Fruit fly (Drosophila melanogaster) whole organism, embryonic: ENCODE measurements around the gene CG13239.

Experiments
- Abd-B ChIP-seq: fragments of 200-800 bp; sonication (Bioruptor generic); optimal IDR thresholded peaks from 2 replicates; lab custom pipeline; 2018; ENCODE audit warnings: missing biosample characterization, mild to moderate bottlenecking, missing genetic modification characterization, moderate library complexity
- Antp ChIP-seq: fragments of 200-800 bp; sonication (Bioruptor generic); optimal IDR thresholded peaks from 3 replicates; lab custom pipeline; 2016; ENCODE audit warnings: missing biosample characterization, missing genetic modification characterization
- Awh ChIP-seq: fragments of 200-800 bp; sonication (Bioruptor generic); IDR thresholded peaks from 2 replicates; pipeline ENCODE4, ENCODE4 v1.3.6; 2022; ENCODE audit warnings: missing biosample characterization, missing genetic modification characterization
- CG10147 ChIP-seq: fragments of 200-800 bp; sonication (Bioruptor generic); optimal IDR thresholded peaks from 2 replicates; lab custom pipeline; 2019; ENCODE audit warnings: missing biosample characterization, mild to moderate bottlenecking, missing genetic modification characterization, moderate library complexity
- CG10321 ChIP-seq: fragments of 200-800 bp; sonication (Bioruptor generic); IDR thresholded peaks from 2 replicates; pipeline ENCODE4 v1.3.6; 2022; ENCODE audit warnings: missing biosample characterization, missing genetic modification characterization
- CG14667 ChIP-seq: fragments of 200-800 bp; sonication (Bioruptor generic); IDR thresholded peaks from 2 replicates; pipeline ENCODE4 v1.3.6; 2022; ENCODE audit warnings: missing biosample characterization, missing genetic modification characterization
- CG15011 ChIP-seq: fragments of 200-800 bp; sonication (Bioruptor generic); optimal IDR thresholded peaks from 3 replicates; lab custom pipeline; 2018; ENCODE audit warnings: missing biosample characterization, mild to moderate bottlenecking, missing genetic modification characterization
- CG2678 ChIP-seq: fragments of 200-800 bp; sonication (Bioruptor generic); optimal IDR thresholded peaks from 3 replicates; lab custom pipeline; 2019; ENCODE audit warnings: missing biosample characterization, mild to moderate bottlenecking, missing genetic modification characterization, moderate library complexity
- CG2875 ChIP-seq: fragments of 200-800 bp; sonication (Bioruptor generic); optimal IDR thresholded peaks from 2 replicates; lab custom pipeline; 2017; ENCODE audit warnings: missing biosample characterization, mild to moderate bottlenecking, missing genetic modification characterization, missing genetic modification reagents
- CG31441 ChIP-seq: fragments of 200-800 bp; sonication (Bioruptor generic); IDR thresholded peaks from 2 replicates; pipeline ENCODE4 v1.3.6; 2022; ENCODE audit warnings: missing biosample characterization, missing genetic modification characterization
- CG33213 ChIP-seq: fragments of 200-800 bp; sonication (Bioruptor generic); optimal IDR thresholded peaks from 3 replicates; lab custom pipeline; 2016; ENCODE audit warnings: missing biosample characterization, missing genetic modification characterization
- CG34224 ChIP-seq: fragments of 200-800 bp; sonication (Bioruptor generic); IDR thresholded peaks from 3 replicates; pipeline ENCODE4 v1.3.6; 2022; ENCODE audit warnings: missing biosample characterization, missing genetic modification characterization; ENCODE audit not compliant: partially characterized antibody
- CG4424 ChIP-seq: fragments of 200-800 bp; sonication (Bioruptor generic); optimal IDR thresholded peaks from 3 replicates; lab custom pipeline; 2016; ENCODE audit warnings: missing biosample characterization, missing genetic modification characterization
- CG5180 ChIP-seq: fragments of 200-800 bp; sonication (Bioruptor generic); optimal IDR thresholded peaks from 3 replicates; lab custom pipeline; 2017; ENCODE audit warnings: missing biosample characterization, missing genetic modification characterization, mild to moderate bottlenecking, moderate library complexity, missing genetic modification reagents
- CG7987 ChIP-seq: fragments of 200-800 bp; sonication (Bioruptor generic); optimal IDR thresholded peaks from 2 replicates; lab custom pipeline; 2018; ENCODE audit warnings: missing biosample characterization, mild to moderate bottlenecking, missing genetic modification characterization, moderate library complexity
- Chrac-16 ChIP-seq: fragments of 200-800 bp; sonication (Bioruptor generic); optimal IDR thresholded peaks from 3 replicates; lab custom pipeline; 2016; ENCODE audit warnings: missing biosample characterization, missing genetic modification characterization
- D19B ChIP-seq: fragments of 200-800 bp; sonication (Bioruptor generic); optimal IDR thresholded peaks from 2 replicates; lab custom pipeline; 2017; ENCODE audit warnings: missing biosample characterization, mild to moderate bottlenecking, missing genetic modification characterization
- Fer1 ChIP-seq: fragments of 200-800 bp; sonication (Bioruptor generic); optimal IDR thresholded peaks from 2 replicates; lab custom pipeline; 2017; ENCODE audit warnings: missing biosample characterization, mild to moderate bottlenecking, missing genetic modification characterization
- HLH4C ChIP-seq: fragments of 200-800 bp; sonication (Bioruptor generic); IDR thresholded peaks from 3 replicates; pipeline ENCODE4 v1.3.6; 2022; ENCODE audit warnings: missing biosample characterization, missing genetic modification characterization; ENCODE audit not compliant: partially characterized antibody
- Hr3 ChIP-seq: fragments of 200-800 bp; sonication (Bioruptor generic); optimal IDR thresholded peaks from 3 replicates; lab custom pipeline; 2016; ENCODE audit warnings: missing biosample characterization, missing genetic modification characterization
- Hr78 ChIP-seq, 2 experiments: fragments of 200-800 bp in 1 of 2; fragments of >200 bp in 1 of 2; sonication (Bioruptor generic) in 1 of 2; optimal IDR thresholded peaks; 2 replicates each; lab custom pipeline; 2017 to 2019; ENCODE audit warnings: missing biosample characterization in 2 of 2, missing genetic modification characterization in 2 of 2, mild to moderate bottlenecking in 1 of 2, moderate library complexity in 1 of 2
- MESR4 ChIP-seq: fragments of 200-800 bp; sonication (Bioruptor generic); optimal IDR thresholded peaks from 2 replicates; lab custom pipeline; 2018; ENCODE audit warnings: missing biosample characterization, mild to moderate bottlenecking, missing genetic modification characterization, moderate library complexity
- NK7.1 ChIP-seq: fragments of 200-800 bp; sonication (Bioruptor generic); optimal IDR thresholded peaks from 3 replicates; lab custom pipeline; 2016; ENCODE audit warnings: missing biosample characterization, missing genetic modification characterization
- Ptx1 ChIP-seq: fragments of 200-800 bp; sonication (Bioruptor generic); IDR thresholded peaks from 2 replicates; pipeline ENCODE4 v1.3.6; 2022; ENCODE audit warnings: missing biosample characterization, missing genetic modification characterization
- ara ChIP-seq: fragments of 200-800 bp; sonication (Bioruptor generic); IDR thresholded peaks from 2 replicates; pipeline ENCODE4 v1.3.6; 2022; ENCODE audit warnings: missing biosample characterization, missing genetic modification characterization
- bab2 ChIP-seq: fragments of 200-800 bp; sonication (Bioruptor generic); optimal IDR thresholded peaks from 2 replicates; lab custom pipeline; 2016; ENCODE audit warnings: missing biosample characterization, missing genetic modification characterization
- chif ChIP-seq, 2 experiments: fragments of 200-800 bp; sonication (Bioruptor generic); optimal IDR thresholded peaks; 3 replicates each; lab custom pipeline; 2016; ENCODE audit warnings: missing biosample characterization in 2 of 2, missing genetic modification characterization in 2 of 2
- chn ChIP-seq: fragments of 200-800 bp; sonication (Bioruptor generic); optimal IDR thresholded peaks from 2 replicates; lab custom pipeline; 2016; ENCODE audit warnings: missing biosample characterization, missing genetic modification characterization
- dan ChIP-seq: fragments of 200-800 bp; sonication (Bioruptor generic); IDR thresholded peaks from 2 replicates; pipeline ENCODE4 v1.3.6; 2022; ENCODE audit warnings: missing biosample characterization, missing genetic modification characterization
- dmrt99B ChIP-seq: fragments of 200-800 bp; sonication (Bioruptor generic); optimal IDR thresholded peaks from 2 replicates; lab custom pipeline; 2018; ENCODE audit warnings: missing biosample characterization, mild to moderate bottlenecking, missing genetic modification characterization, moderate library complexity
- ems ChIP-seq: fragments of 200-800 bp; sonication (Bioruptor generic); optimal IDR thresholded peaks from 3 replicates; lab custom pipeline; 2016; ENCODE audit warnings: missing biosample characterization, missing genetic modification characterization
- fru ChIP-seq: fragments of >200 bp; optimal IDR thresholded peaks from 2 replicates; lab custom pipeline; 2017
- gsb ChIP-seq: fragments of 200-800 bp; sonication (Bioruptor generic); IDR thresholded peaks from 2 replicates; pipeline ENCODE4 v1.3.6; 2022; ENCODE audit warnings: missing biosample characterization, missing genetic modification characterization
- her ChIP-seq: fragments of 200-800 bp; sonication (Bioruptor generic); optimal IDR thresholded peaks from 2 replicates; lab custom pipeline; 2016; ENCODE audit warnings: missing biosample characterization, missing genetic modification characterization
- kay ChIP-seq: fragments of 200-800 bp; sonication (Bioruptor generic); optimal IDR thresholded peaks from 2 replicates; lab custom pipeline; 2016; ENCODE audit warnings: missing biosample characterization, missing genetic modification characterization
- kni ChIP-seq: fragments of 200-800 bp; sonication (Bioruptor generic); optimal IDR thresholded peaks from 3 replicates; lab custom pipeline; 2017; ENCODE audit warnings: mild to moderate bottlenecking, missing biosample characterization, missing genetic modification reagents, missing genetic modification characterization
- knrl ChIP-seq: fragments of 200-800 bp; sonication (Bioruptor generic); IDR thresholded peaks from 3 replicates; pipeline ENCODE4 v1.3.6; 2022; ENCODE audit warnings: missing biosample characterization, missing genetic modification characterization; ENCODE audit not compliant: partially characterized antibody
- mirr ChIP-seq: fragments of 200-800 bp; sonication (Bioruptor generic); optimal IDR thresholded peaks from 3 replicates; lab custom pipeline; 2018; ENCODE audit warnings: missing biosample characterization, mild to moderate bottlenecking, missing genetic modification characterization
- nmo ChIP-seq: fragments of 200-800 bp; sonication (Bioruptor generic); optimal IDR thresholded peaks from 2 replicates; lab custom pipeline; 2018; ENCODE audit warnings: missing biosample characterization, mild to moderate bottlenecking, missing genetic modification characterization, moderate library complexity
- nom ChIP-seq: fragments of 200-800 bp; sonication (Bioruptor generic); optimal IDR thresholded peaks from 2 replicates; lab custom pipeline; 2017; ENCODE audit warnings: missing biosample characterization, missing genetic modification characterization, mild to moderate bottlenecking, moderate library complexity, missing genetic modification reagents
- odd ChIP-seq: fragments of 200-800 bp; sonication (Bioruptor generic); optimal IDR thresholded peaks from 2 replicates; lab custom pipeline; 2017; ENCODE audit warnings: missing biosample characterization, mild to moderate bottlenecking, missing genetic modification characterization
- otp ChIP-seq: fragments of 200-800 bp; sonication (Bioruptor generic); IDR thresholded peaks from 3 replicates; pipeline ENCODE4, ENCODE4 v1.3.6; 2022; ENCODE audit warnings: missing biosample characterization, missing genetic modification characterization
- peb ChIP-seq: fragments of 200-800 bp; sonication (Bioruptor generic); IDR thresholded peaks from 2 replicates; pipeline ENCODE4 v1.3.6; 2022; ENCODE audit warnings: missing biosample characterization, missing genetic modification characterization
- phol ChIP-seq: fragments of 200-800 bp; sonication (Bioruptor generic); optimal IDR thresholded peaks from 3 replicates; lab custom pipeline; 2018; ENCODE audit warnings: missing biosample characterization, mild to moderate bottlenecking, missing genetic modification characterization, moderate library complexity
- slou ChIP-seq: fragments of 200-800 bp; sonication (Bioruptor generic); optimal IDR thresholded peaks from 3 replicates; lab custom pipeline; 2016; ENCODE audit warnings: missing biosample characterization, missing genetic modification characterization
- sr ChIP-seq: fragments of 200-800 bp; sonication (Bioruptor generic); IDR thresholded peaks from 3 replicates; pipeline ENCODE4 v1.3.6; 2022; ENCODE audit warnings: missing biosample characterization, missing genetic modification characterization
- ssp ChIP-seq: fragments of 200-800 bp; sonication (Bioruptor generic); IDR thresholded peaks from 2 replicates; pipeline ENCODE4 v1.3.6; 2022; ENCODE audit warnings: missing biosample characterization, missing genetic modification characterization
- tll ChIP-seq, 2 experiments: fragments of 200-800 bp in 1 of 2; fragments of >200 bp in 1 of 2; sonication (Bioruptor generic) in 1 of 2; optimal IDR thresholded peaks; 2 replicates each; lab custom pipeline; 2017 to 2019; ENCODE audit warnings: missing biosample characterization in 2 of 2, missing genetic modification characterization in 2 of 2, mild to moderate bottlenecking in 1 of 2, moderate library complexity in 1 of 2
- twi ChIP-seq: fragments of 200-800 bp; optimal IDR thresholded peaks from 2 replicates; lab custom pipeline; 2019; ENCODE audit warnings: missing biosample characterization, mild to moderate bottlenecking, missing genetic modification characterization, moderate library complexity

CG13239 gene

DNA sequence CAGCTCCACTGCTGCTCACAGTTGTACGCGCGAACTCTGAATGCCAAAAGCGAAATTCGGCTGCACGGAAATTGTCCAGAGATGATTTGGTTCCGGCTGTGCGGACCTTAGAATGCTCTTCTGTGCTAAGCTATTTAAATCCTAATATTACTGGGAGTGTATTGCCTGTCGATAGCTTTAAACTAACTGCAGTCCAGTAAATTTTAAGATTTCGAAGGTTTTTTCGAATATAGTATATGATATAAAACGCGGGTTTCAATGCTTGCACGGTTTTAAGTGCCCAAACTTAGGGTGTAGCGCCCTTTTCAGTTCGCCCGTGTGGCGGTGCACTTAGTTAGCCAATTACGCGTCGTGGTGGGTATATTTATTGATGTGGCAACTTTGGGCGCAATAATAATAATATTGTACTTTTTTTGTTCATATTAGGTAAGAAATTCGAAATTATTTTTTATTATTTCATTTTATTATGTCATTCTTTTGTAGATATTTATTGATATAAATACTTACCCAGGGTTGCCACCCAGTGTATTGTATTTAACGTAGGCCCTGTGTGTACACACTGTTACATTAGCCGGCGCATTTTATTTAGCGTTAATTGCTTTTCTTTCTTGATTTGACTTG, 18.2 kb downstream of the CG13239 start, which contains the start of the genes Chro and Ssl1 (continued):
- TF ChIP-seq CG7987 (GFP tag; lab: Kevin White, UChicago) (peak; percentile 99), odd (peak; percentile 99), mirr (GFP tag; lab: Kevin White, UChicago) (peak; percentile 99), CG31441 (GFP tag; lab: Robert Waterston, UW) (peak; percentile 99), kni (GFP tag; lab: Kevin White, UChicago) (peak; percentile 97), Ptx1 (GFP tag; lab: Robert Waterston, UW) (peak; percentile 100), slou (peak; percentile 100), Antp (peak; percentile 100), CG5180 (GFP tag; lab: Kevin White, UChicago) (peak; percentile 94), CG14667 (GFP tag; lab: Robert Waterston, UW) (peak; percentile 100), knrl (GFP tag; lab: Robert Waterston, UW) (peak; percentile 66; the same call in 2 of the 3 replicates), Hr78 (GFP tag; optimal IDR thresholded peaks at IDR 0.05; lab: Kevin White, UChicago) (peak in 1 of 2 experiments; percentile 96), otp (GFP tag; lab: Robert Waterston, UW) (peak; percentile 100), ems (GFP tag; lab: Kevin White, UChicago) (peak; percentile 100), nmo (GFP tag; lab: Kevin White, UChicago) (peak; percentile 100), CG2678 (tag; lab: Kevin White, UChicago) (peak; percentile 100), peb (GFP tag; lab: Robert Waterston, UW) (peak; percentile 100), MESR4 (GFP tag; lab: Kevin White, UChicago) (peak; percentile 95), tll (GFP tag; optimal IDR thresholded peaks at IDR 0.05; lab: Kevin White, UChicago) (peak; percentile 82 to 88), bab2 (GFP tag; lab: Kevin White, UChicago) (peak; percentile 100), nom (GFP tag; lab: Kevin White, UChicago) (peak; percentile 99), Abd-B (peak; percentile 100), Hr3 (peak; percentile 100), kay (peak; percentile 100), fru (lab: Kevin White, UChicago) (no peak), ara (GFP tag; lab: Robert Waterston, UW) (peak; percentile 100), CG33213 (GFP tag; lab: Kevin White, UChicago) (peak; percentile 100), Chrac-16 (GFP tag; lab: Kevin White, UChicago) (peak; percentile 100), CG2875 (GFP tag; lab: Kevin White, UChicago) (peak; percentile 100), sr (GFP tag; lab: Robert Waterston, UW) (peak; percentile 99), CG34224 (GFP tag; lab: Robert Waterston, UW) (0 out of 3 replicates have a peak, but pooled peaks have one; percentile 28), NK7.1 (GFP tag; lab: Kevin White, UChicago) (peak; percentile 100), HLH4C (GFP tag; lab: Robert Waterston, UW) (peak; percentile 8; the same call in 1 of the 3 replicates), CG15011 (GFP tag; lab: Kevin White, UChicago) (peak; percentile 100), gsb (GFP tag; lab: Robert Waterston, UW) (peak; percentile 99), chif (GFP tag; optimal IDR thresholded peaks at IDR 0.05; lab: Kevin White, UChicago) (peak; percentile 100), phol (tag; lab: Kevin White, UChicago) (peak; percentile 100), Fer1 (peak; percentile 100), dmrt99B (peak; percentile 100), ssp (GFP tag; lab: Robert Waterston, UW) (peak; percentile 98), chn (GFP tag; lab: Kevin White, UChicago) (peak; percentile 100), CG10147 (GFP tag; lab: Kevin White, UChicago) (peak; percentile 99), D19B (GFP tag; lab: Kevin White, UChicago) (peak; percentile 98), twi (tag; lab: Kevin White, UChicago) (peak; percentile 99), her (GFP tag; lab: Kevin White, UChicago) (peak; percentile 98), CG10321 (GFP tag; lab: Robert Waterston, UW) (peak; percentile 90), CG4424 (peak; percentile 100), Awh (peak; percentile 100), dan (GFP tag; lab: Robert Waterston, UW) (peak; percentile 100)
